Fruit fly (Drosophila melanogaster): Measurements from ENCODE around the gene CG33290.

The CG33290 gene

DNA sequence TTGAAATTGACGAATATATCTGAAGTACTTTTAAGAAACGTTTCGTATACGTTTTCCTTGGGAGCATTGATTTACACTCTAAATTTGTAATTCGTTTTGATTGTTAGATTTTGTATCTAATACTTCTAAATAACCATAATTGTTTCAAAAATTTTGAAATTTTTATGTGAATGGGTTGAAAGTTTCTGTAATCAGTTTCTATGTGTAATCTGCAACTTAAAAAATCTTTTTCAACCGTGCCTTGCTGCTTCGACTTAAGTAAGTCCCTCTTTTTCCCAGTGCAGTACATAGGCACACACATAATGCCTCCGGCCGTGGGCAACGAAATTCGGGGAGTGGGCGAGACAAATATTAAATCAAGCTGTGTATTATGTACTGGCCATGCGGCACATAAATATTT lies 43.2 kb downstream of the CG33290 start (continued):
- no peak for TF ChIP-seq Bgb (GFP tag; IDR thresholded peaks at IDR 0.05; ENCODE audit: partially characterized antibody)
- no peak for TF ChIP-seq CG16813 (GFP tag; IDR thresholded peaks at IDR 0.05; ENCODE audit: partially characterized antibody)
- TF ChIP-seq Eip74EF (GFP tag; optimal IDR thresholded peaks at IDR 0.05), result no peak
- TF ChIP-seq odd (GFP tag; optimal IDR thresholded peaks at IDR 0.05), result no peak
- no peak for TF ChIP-seq twi (tag; optimal IDR thresholded peaks at IDR 0.05)
- no peak for TF ChIP-seq CG18619 (GFP tag; optimal IDR thresholded peaks at IDR 0.05)
- no peak for TF ChIP-seq CG7786 (GFP tag; optimal IDR thresholded peaks at IDR 0.05)
- TF ChIP-seq croc (GFP tag; conservative IDR thresholded peaks at IDR 0.05), result no peak
- no peak for TF ChIP-seq CG4282 (GFP tag; optimal IDR thresholded peaks at IDR 0.05)
- no peak for TF ChIP-seq ash1 (GFP tag; optimal IDR thresholded peaks at IDR 0.05)
- no peak for TF ChIP-seq CG3995 (GFP tag; optimal IDR thresholded peaks at IDR 0.05)
- no peak for TF ChIP-seq Dref (GFP tag; IDR thresholded peaks at IDR 0.05)
- no peak for TF ChIP-seq CG31224 (GFP tag; IDR thresholded peaks at IDR 0.05)
- no peak for TF ChIP-seq CG14965 (GFP tag; optimal IDR thresholded peaks at IDR 0.05; ENCODE audit: borderline replicate concordance)
- no peak for TF ChIP-seq CG6654 (GFP tag; optimal IDR thresholded peaks at IDR 0.05)
- peak; percentile 5 for TF ChIP-seq nmo (GFP tag; optimal IDR thresholded peaks at IDR 0.05)
- no peak for TF ChIP-seq CG15601 (tag; optimal IDR thresholded peaks at IDR 0.05)
- no peak for TF ChIP-seq danr (GFP tag; IDR thresholded peaks at IDR 0.05)
- TF ChIP-seq CG17829 (tag; optimal IDR thresholded peaks at IDR 0.05), result peak; percentile 7
- TF ChIP-seq ci (GFP tag; IDR thresholded peaks at IDR 0.05), result no peak
- no peak for TF ChIP-seq peb (GFP tag; IDR thresholded peaks at IDR 0.05)
- no peak for TF ChIP-seq CG3838 (GFP tag; optimal IDR thresholded peaks at IDR 0.05)
- TF ChIP-seq tin (GFP tag; optimal IDR thresholded peaks at IDR 0.05), result peak; percentile 13
- TF ChIP-seq lola (GFP tag; optimal IDR thresholded peaks at IDR 0.05), result peak in 1 of 3 experiments; percentile 53
- TF ChIP-seq so (GFP tag; IDR thresholded peaks at IDR 0.05), result no peak
- TF ChIP-seq CG11093 (GFP tag; IDR thresholded peaks at IDR 0.05), result no peak
- 0 out of 2 replicates have a peak, but pooled peaks have one; percentile 12 for TF ChIP-seq CG14667 (GFP tag; IDR thresholded peaks at IDR 0.05)
- no peak for TF ChIP-seq CG6813 (GFP tag; optimal IDR thresholded peaks at IDR 0.05)
- no peak for TF ChIP-seq ap (GFP tag; IDR thresholded peaks at IDR 0.05)
- TF ChIP-seq CG8944 (GFP tag; optimal IDR thresholded peaks at IDR 0.05), result no peak
- TF ChIP-seq Ptx1 (GFP tag; IDR thresholded peaks at IDR 0.05), result no peak; the same call in 1 of the 2 replicates
- TF ChIP-seq B-H1 (GFP tag; IDR thresholded peaks at IDR 0.05), result no peak
- TF ChIP-seq grn (GFP tag; optimal IDR thresholded peaks at IDR 0.05), result no peak
- TF ChIP-seq CG7928 (GFP tag; optimal IDR thresholded peaks at IDR 0.05), result no peak
- TF ChIP-seq CG13296 (GFP tag; optimal IDR thresholded peaks at IDR 0.05), result no peak
- TF ChIP-seq dimm (GFP tag; IDR thresholded peaks at IDR 0.05), result no peak
- no peak for TF ChIP-seq Neu2 (GFP tag; optimal IDR thresholded peaks at IDR 0.05; ENCODE audit: borderline replicate concordance)
- TF ChIP-seq Rx (GFP tag; IDR thresholded peaks at IDR 0.05), result no peak
- no peak for TF ChIP-seq Stat92E (GFP tag; optimal IDR thresholded peaks at IDR 0.05)
- TF ChIP-seq CG18011 (GFP tag; optimal IDR thresholded peaks at IDR 0.05), result no peak
- no peak for TF ChIP-seq Atf-2 (GFP tag; optimal IDR thresholded peaks at IDR 0.05)
- no peak for TF ChIP-seq CG11560 (tag; IDR thresholded peaks at IDR 0.05)
- TF ChIP-seq ase (GFP tag; IDR thresholded peaks at IDR 0.05), result no peak
- TF ChIP-seq row (GFP tag; IDR thresholded peaks at IDR 0.05), result peak; percentile 46
- TF ChIP-seq maf-S (GFP tag; optimal IDR thresholded peaks at IDR 0.05), result no peak
- no peak for TF ChIP-seq ham (GFP tag; IDR thresholded peaks at IDR 0.05)
- no peak for TF ChIP-seq Hsf (GFP tag; optimal IDR thresholded peaks at IDR 0.05)
- no peak for TF ChIP-seq ftz-f1 (GFP tag; optimal IDR thresholded peaks at IDR 0.05)
- no peak for TF ChIP-seq CG1603 (tag; optimal IDR thresholded peaks at IDR 0.05)
- no peak for TF ChIP-seq Lim3 (GFP tag; IDR thresholded peaks at IDR 0.05)
- TF ChIP-seq CG11456 (GFP tag; IDR thresholded peaks at IDR 0.05), result no peak

All from whole organism, embryonic.